2 fruit fly cellular contexts compared by ENCODE assay signal in genomic region chr3R:9417577-9418334, dm6.
TF ChIP-seq lines count a peak whose summit lies in the region.

Gene ps (plus strand): TSS chr3R:9417940.

TF ChIP-seq in whole organism, embryonic, 481 proteins besides CTCF, POLR2A, EP300 and RAD21 (continued from another document and continues in another):
- TF ChIP-seq otp (GFP tag; IDR thresholded peaks at IDR 0.05; lab: Robert Waterston, UW) = no peak
- no peak for TF ChIP-seq CG12219 (GFP tag; optimal IDR thresholded peaks at IDR 0.05; lab: Kevin White, UChicago)
- no peak for TF ChIP-seq CG3407 (GFP tag; optimal IDR thresholded peaks at IDR 0.05; lab: Kevin White, UChicago)
- peak; percentile 22 for TF ChIP-seq CG1603 (tag; optimal IDR thresholded peaks at IDR 0.05; lab: Kevin White, UChicago)
- TF ChIP-seq vvl (GFP tag; IDR thresholded peaks at IDR 0.05; lab: Robert Waterston, UW) = no peak
- TF ChIP-seq BtbVII (GFP tag; optimal IDR thresholded peaks at IDR 0.05; lab: Kevin White, UChicago) = peak; percentile 43
- TF ChIP-seq toy (GFP tag; IDR thresholded peaks at IDR 0.05; lab: Robert Waterston, UW) = no peak
- TF ChIP-seq eyg (GFP tag; optimal IDR thresholded peaks at IDR 0.05; lab: Kevin White, UChicago) = no peak
- TF ChIP-seq CG10565 (GFP tag; optimal IDR thresholded peaks at IDR 0.05; lab: Kevin White, UChicago) = no peak
- no peak for TF ChIP-seq ase (GFP tag; IDR thresholded peaks at IDR 0.05; lab: Robert Waterston, UW)
- TF ChIP-seq CG14441 (GFP tag; IDR thresholded peaks at IDR 0.05; lab: Robert Waterston, UW) = no peak
- no peak for TF ChIP-seq trem (tag; optimal IDR thresholded peaks at IDR 0.05; lab: Kevin White, UChicago)
- peak; percentile 31 for TF ChIP-seq Hand (GFP tag; optimal IDR thresholded peaks at IDR 0.05; lab: Kevin White, UChicago)
- TF ChIP-seq jing (GFP tag; optimal IDR thresholded peaks at IDR 0.05; lab: Kevin White, UChicago) = no peak
- no peak for TF ChIP-seq CG14050 (GFP tag; IDR thresholded peaks at IDR 0.05; lab: Robert Waterston, UW)
- no peak for TF ChIP-seq CG14965 (GFP tag; optimal IDR thresholded peaks at IDR 0.05; lab: Kevin White, UChicago; ENCODE audit: borderline replicate concordance)
- TF ChIP-seq CG12659 (GFP tag; optimal IDR thresholded peaks at IDR 0.05; lab: Kevin White, UChicago) = peak; percentile 12
- peak; percentile 27 for TF ChIP-seq Fer3 (tag; optimal IDR thresholded peaks at IDR 0.05; lab: Kevin White, UChicago)
- peak; percentile 66 for TF ChIP-seq sqz (GFP tag; optimal IDR thresholded peaks at IDR 0.05; lab: Kevin White, UChicago)
- TF ChIP-seq CHES-1-like (GFP tag; optimal IDR thresholded peaks at IDR 0.05; lab: Kevin White, UChicago) = peak; percentile 22
- TF ChIP-seq so (GFP tag; IDR thresholded peaks at IDR 0.05; lab: Robert Waterston, UW) = no peak
- no peak for TF ChIP-seq NK7.1 (GFP tag; optimal IDR thresholded peaks at IDR 0.05; lab: Kevin White, UChicago)
- peak; percentile 99 for TF ChIP-seq kah (GFP tag; optimal IDR thresholded peaks at IDR 0.05; lab: Kevin White, UChicago)
- TF ChIP-seq yki (optimal IDR thresholded peaks at IDR 0.05; lab: Kevin White, UChicago) = no peak
- TF ChIP-seq E2f2 (GFP tag; IDR thresholded peaks at IDR 0.05; lab: Robert Waterston, UW) = no peak
- no peak for TF ChIP-seq CG5245 (GFP tag; optimal IDR thresholded peaks at IDR 0.05; lab: Kevin White, UChicago)
- no peak for TF ChIP-seq NC2β (GFP tag; optimal IDR thresholded peaks at IDR 0.05; lab: Kevin White, UChicago)
- no peak for TF ChIP-seq crc (GFP tag; optimal IDR thresholded peaks at IDR 0.05; lab: Kevin White, UChicago)
- no peak for TF ChIP-seq Sin3A (optimal IDR thresholded peaks at IDR 0.05; lab: Kevin White, UChicago)
- TF ChIP-seq CG5953 (GFP tag; IDR thresholded peaks at IDR 0.05; lab: Robert Waterston, UW) = no peak
- no peak for TF ChIP-seq Ssrp (tag; optimal IDR thresholded peaks at IDR 0.05; lab: Kevin White, UChicago)
- no peak for TF ChIP-seq schlank (tag; optimal IDR thresholded peaks at IDR 0.05; lab: Kevin White, UChicago)
- no peak for TF ChIP-seq pzg (GFP tag; optimal IDR thresholded peaks at IDR 0.05; lab: Kevin White, UChicago)
- no peak for TF ChIP-seq lmd (GFP tag; IDR thresholded peaks at IDR 0.05; lab: Robert Waterston, UW)
- no peak for TF ChIP-seq CG1792 (GFP tag; optimal IDR thresholded peaks at IDR 0.05; lab: Kevin White, UChicago)
- no peak for TF ChIP-seq CG6791 (GFP tag; IDR thresholded peaks at IDR 0.05; lab: Robert Waterston, UW; ENCODE audit: partially characterized antibody)
- no peak for TF ChIP-seq CG32767 (GFP tag; IDR thresholded peaks at IDR 0.05; lab: Robert Waterston, UW)
- no peak for TF ChIP-seq TFAM (GFP tag; optimal IDR thresholded peaks at IDR 0.05; lab: Kevin White, UChicago)
- TF ChIP-seq ERR (GFP tag; optimal IDR thresholded peaks at IDR 0.05; lab: Kevin White, UChicago) = no peak
- no peak for TF ChIP-seq Rfx (GFP tag; IDR thresholded peaks at IDR 0.05; lab: Robert Waterston, UW)
- no peak for TF ChIP-seq HLHmδ (GFP tag; optimal IDR thresholded peaks at IDR 0.05; lab: Kevin White, UChicago)
- TF ChIP-seq CG30431 (GFP tag; optimal IDR thresholded peaks at IDR 0.05; lab: Kevin White, UChicago) = no peak
- TF ChIP-seq CG4424 (GFP tag; optimal IDR thresholded peaks at IDR 0.05; lab: Kevin White, UChicago) = no peak
- TF ChIP-seq CG7357 (GFP tag; IDR thresholded peaks at IDR 0.05; lab: Robert Waterston, UW) = no peak
- TF ChIP-seq pum (GFP tag; optimal IDR thresholded peaks at IDR 0.05; lab: Kevin White, UChicago) = no peak
- TF ChIP-seq crol (GFP tag; IDR thresholded peaks at IDR 0.05; lab: Robert Waterston, UW) = no peak
- TF ChIP-seq Hmx (GFP tag; optimal IDR thresholded peaks at IDR 0.05; lab: Kevin White, UChicago) = no peak
- no peak for TF ChIP-seq CG11398 (GFP tag; optimal IDR thresholded peaks at IDR 0.05; lab: Kevin White, UChicago)
- no peak for TF ChIP-seq wor (GFP tag; IDR thresholded peaks at IDR 0.05; lab: Robert Waterston, UW)
- TF ChIP-seq chif (GFP tag; optimal IDR thresholded peaks at IDR 0.05; lab: Kevin White, UChicago) = no peak
- TF ChIP-seq Xbp1 (GFP tag; optimal IDR thresholded peaks at IDR 0.05; lab: Kevin White, UChicago) = no peak
- TF ChIP-seq CG18476 (GFP tag; optimal IDR thresholded peaks at IDR 0.05; lab: Kevin White, UChicago) = no peak
- peak; percentile 98 for TF ChIP-seq nerfin-1 (tag; optimal IDR thresholded peaks at IDR 0.05; lab: Kevin White, UChicago)
- no peak for TF ChIP-seq run (tag; optimal IDR thresholded peaks at IDR 0.05; lab: Kevin White, UChicago)
- no peak for TF ChIP-seq corto (GFP tag; optimal IDR thresholded peaks at IDR 0.05; lab: Kevin White, UChicago)
- no peak for TF ChIP-seq CG31365 (tag; optimal IDR thresholded peaks at IDR 0.05; lab: Kevin White, UChicago)
- no peak for TF ChIP-seq prd (optimal IDR thresholded peaks at IDR 0.05; lab: Kevin White, UChicago)
- TF ChIP-seq prd (GFP tag; IDR thresholded peaks at IDR 0.05; lab: Robert Waterston, UW) = no peak
- TF ChIP-seq ems (GFP tag; optimal IDR thresholded peaks at IDR 0.05; lab: Kevin White, UChicago) = peak; percentile 8
- TF ChIP-seq Hr39 (optimal IDR thresholded peaks at IDR 0.05; lab: Kevin White, UChicago) = no peak
- TF ChIP-seq bsh (GFP tag; optimal IDR thresholded peaks at IDR 0.05; lab: Kevin White, UChicago) = peak in 1 of 2 experiments; percentile 32
- peak; percentile 86 for TF ChIP-seq CG34376 (GFP tag; optimal IDR thresholded peaks at IDR 0.05; lab: Kevin White, UChicago)
- no peak for TF ChIP-seq tap (tag; optimal IDR thresholded peaks at IDR 0.05; lab: Kevin White, UChicago)
- TF ChIP-seq CG11456 (GFP tag; IDR thresholded peaks at IDR 0.05; lab: Robert Waterston, UW) = no peak
- TF ChIP-seq CG5180 (GFP tag; optimal IDR thresholded peaks at IDR 0.05; lab: Kevin White, UChicago) = no peak
- no peak for TF ChIP-seq ssp (GFP tag; IDR thresholded peaks at IDR 0.05; lab: Robert Waterston, UW)
- no peak for TF ChIP-seq fu2 (GFP tag; optimal IDR thresholded peaks at IDR 0.05; lab: Kevin White, UChicago)
- TF ChIP-seq bab2 (GFP tag; optimal IDR thresholded peaks at IDR 0.05; lab: Kevin White, UChicago) = no peak
- TF ChIP-seq CG10462 (GFP tag; optimal IDR thresholded peaks at IDR 0.05; lab: Kevin White, UChicago) = no peak
- no peak for TF ChIP-seq Fer2 (tag; optimal IDR thresholded peaks at IDR 0.05; lab: Kevin White, UChicago)
- no peak for TF ChIP-seq CG17361 (GFP tag; IDR thresholded peaks at IDR 0.05; lab: Robert Waterston, UW)

TF ChIP-seq in whole organism, prepupa, 60 proteins besides CTCF, POLR2A, EP300 and RAD21 (continued from another document):
- peak; percentile 54 for TF ChIP-seq Sox14 (GFP tag; optimal IDR thresholded peaks at IDR 0.05; lab: Kevin White, UChicago)
- no peak for TF ChIP-seq CG6276 (GFP tag; optimal IDR thresholded peaks at IDR 0.05; lab: Kevin White, UChicago)
- no peak for TF ChIP-seq CG32006 (GFP tag; optimal IDR thresholded peaks at IDR 0.05; lab: Kevin White, UChicago)
- no peak for TF ChIP-seq CG6808 (GFP tag; optimal IDR thresholded peaks at IDR 0.05; lab: Kevin White, UChicago)
- peak; percentile 16 for TF ChIP-seq CG9139 (GFP tag; optimal IDR thresholded peaks at IDR 0.05; lab: Kevin White, UChicago)
- peak; percentile 60 for TF ChIP-seq CG16779 (tag; optimal IDR thresholded peaks at IDR 0.05; lab: Kevin White, UChicago)
- TF ChIP-seq CG11294 (GFP tag; IDR thresholded peaks at IDR 0.05; lab: Robert Waterston, UW) = no peak
- TF ChIP-seq fkh (GFP tag; optimal IDR thresholded peaks at IDR 0.05; lab: Kevin White, UChicago) = peak; percentile 39
- TF ChIP-seq Sox102F (GFP tag; optimal IDR thresholded peaks at IDR 0.05; lab: Kevin White, UChicago) = no peak
- TF ChIP-seq CG8632 (GFP tag; optimal IDR thresholded peaks at IDR 0.05; lab: Kevin White, UChicago) = no peak
- peak; percentile 53 for TF ChIP-seq fd85E (GFP tag; optimal IDR thresholded peaks at IDR 0.05; lab: Kevin White, UChicago)
- no peak for TF ChIP-seq Ets96B (tag; optimal IDR thresholded peaks at IDR 0.05; lab: Kevin White, UChicago)
- TF ChIP-seq CG6792 (GFP tag; optimal IDR thresholded peaks at IDR 0.05; lab: Kevin White, UChicago) = no peak
- TF ChIP-seq CG3032 (tag; optimal IDR thresholded peaks at IDR 0.05; lab: Kevin White, UChicago) = no peak
- no peak for TF ChIP-seq Ets21C (GFP tag; optimal IDR thresholded peaks at IDR 0.05; lab: Kevin White, UChicago)
- TF ChIP-seq ss (GFP tag; optimal IDR thresholded peaks at IDR 0.05; lab: Kevin White, UChicago) = peak in 1 of 2 experiments; percentile 48
- TF ChIP-seq CG34406 (GFP tag; optimal IDR thresholded peaks at IDR 0.05; lab: Kevin White, UChicago) = no peak
- peak; percentile 42 for TF ChIP-seq esn (GFP tag; optimal IDR thresholded peaks at IDR 0.05; lab: Kevin White, UChicago)
- TF ChIP-seq CG1621 (tag; optimal IDR thresholded peaks at IDR 0.05; lab: Kevin White, UChicago) = peak; percentile 49
- peak; percentile 80 for TF ChIP-seq Eip78C (GFP tag; lab: Kevin White, UChicago)
- TF ChIP-seq CG3919 (GFP tag; optimal IDR thresholded peaks at IDR 0.05; lab: Kevin White, UChicago) = no peak
- no peak for TF ChIP-seq salr (GFP tag; optimal IDR thresholded peaks at IDR 0.05; lab: Kevin White, UChicago)
- TF ChIP-seq achi (GFP tag; optimal IDR thresholded peaks at IDR 0.05; lab: Kevin White, UChicago) = no peak
- no peak for TF ChIP-seq Hr4 (GFP tag; optimal IDR thresholded peaks at IDR 0.05; lab: Kevin White, UChicago)
- TF ChIP-seq CG8319 (GFP tag; optimal IDR thresholded peaks at IDR 0.05; lab: Kevin White, UChicago) = no peak
